Worm (Caenorhabditis elegans): Measurements from ENCODE around the gene F43E2.6.

DNA sequence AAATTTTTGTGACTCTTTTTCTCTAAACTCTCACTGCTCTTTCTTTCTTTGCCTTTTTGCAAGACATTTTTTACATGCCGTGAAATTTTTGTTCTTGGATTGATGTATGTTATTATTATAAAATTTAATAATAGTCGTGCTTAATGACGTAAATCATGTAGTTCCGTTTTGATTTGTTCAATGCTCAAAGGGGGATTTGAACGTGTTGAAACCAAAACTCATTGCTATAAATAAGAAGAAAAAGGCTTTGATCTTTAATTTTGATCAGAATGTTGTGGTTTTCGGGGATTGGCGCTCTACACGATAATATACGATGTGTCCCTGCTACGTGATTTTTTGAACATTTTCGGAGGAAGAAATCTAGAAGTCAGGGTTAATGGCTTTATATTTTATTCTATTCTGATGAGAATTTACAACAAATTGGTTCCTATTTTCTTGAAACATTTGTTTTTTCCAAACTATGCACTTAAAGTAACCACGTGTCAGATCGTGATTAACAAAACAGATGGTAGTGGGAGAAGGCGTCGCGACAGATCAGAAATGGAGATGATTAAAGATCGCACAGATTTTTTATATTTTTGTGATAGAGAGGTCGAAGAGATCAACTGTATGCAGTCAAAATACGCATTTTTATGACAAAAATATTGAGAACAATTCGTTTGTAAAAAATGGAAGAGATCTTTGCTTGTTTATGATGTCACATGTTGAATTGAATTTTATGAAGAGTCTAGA, 26.9 kb downstream of the F43E2.6 start:
- TF ChIP-seq T22C8.4 (GFP tag; IDR thresholded peaks at IDR 0.05): no peak
- TF ChIP-seq flt-1 (GFP tag; IDR thresholded peaks at IDR 0.05): no peak
- TF ChIP-seq cog-1 (tag; optimal IDR thresholded peaks at IDR 0.05): no peak
- no peak for TF ChIP-seq ztf-29 (GFP tag; IDR thresholded peaks at IDR 0.05)
- TF ChIP-seq ztf-23 (GFP tag; IDR thresholded peaks at IDR 0.05): no peak
- no peak for TF ChIP-seq ref-1 (GFP tag; conservative IDR thresholded peaks at IDR 0.05)
- TF ChIP-seq klf-2 (GFP tag; conservative IDR thresholded peaks at IDR 0.05): no peak
- TF ChIP-seq med-1 (GFP tag; optimal IDR thresholded peaks at IDR 0.05; ENCODE audit: insufficient read depth): no peak
- no peak for TF ChIP-seq tab-1 (GFP tag; IDR thresholded peaks at IDR 0.05)
